Fruit fly (Drosophila melanogaster) whole organism, embryonic: ENCODE results near the gene Pop5.

Experiments used
- Abd-B ChIP-seq: fragments of 200-800 bp; sonication (Bioruptor generic); optimal IDR thresholded peaks from 2 replicates; lab custom pipeline; 2018; ENCODE audit warnings: missing biosample characterization, mild to moderate bottlenecking, missing genetic modification characterization, moderate library complexity
- CG10543 ChIP-seq: fragments of 200-800 bp; sonication (Bioruptor generic); optimal IDR thresholded peaks from 3 replicates; lab custom pipeline; 2017; ENCODE audit warnings: missing biosample characterization, mild to moderate bottlenecking, missing genetic modification characterization, moderate library complexity
- CG10979 ChIP-seq: fragments of 200-800 bp; sonication (Bioruptor generic); optimal IDR thresholded peaks from 2 replicates; lab custom pipeline; 2018; ENCODE audit warnings: missing biosample characterization, mild to moderate bottlenecking, missing genetic modification characterization, moderate library complexity
- CG11247 ChIP-seq: fragments of 200-800 bp; sonication (Bioruptor generic); IDR thresholded peaks from 2 replicates; pipeline ENCODE4 v1.3.6; 2022; ENCODE audit warnings: missing biosample characterization, missing genetic modification characterization
- CG11696 ChIP-seq: fragments of 200-800 bp; sonication (Bioruptor generic); IDR thresholded peaks from 2 replicates; pipeline ENCODE4 v1.3.6; 2022; ENCODE audit warnings: missing biosample characterization, missing genetic modification characterization
- CG13894 ChIP-seq: fragments of 200-800 bp; sonication (Bioruptor generic); optimal IDR thresholded peaks from 3 replicates; lab custom pipeline; 2018; ENCODE audit warnings: missing biosample characterization, mild to moderate bottlenecking, missing genetic modification characterization, moderate library complexity
- CG15479 ChIP-seq: fragments of 200-800 bp; sonication (Bioruptor generic); optimal IDR thresholded peaks from 3 replicates; lab custom pipeline; 2019; ENCODE audit warnings: missing biosample characterization, mild to moderate bottlenecking, missing genetic modification characterization, moderate library complexity
- CG15514 ChIP-seq: fragments of 200-800 bp; sonication (Bioruptor generic); optimal IDR thresholded peaks from 3 replicates; lab custom pipeline; 2017; ENCODE audit warnings: missing biosample characterization, missing genetic modification characterization, mild to moderate bottlenecking, moderate library complexity, missing genetic modification reagents
- CG15696 ChIP-seq: fragments of 200-800 bp; sonication (Bioruptor generic); optimal IDR thresholded peaks from 2 replicates; lab custom pipeline; 2019; ENCODE audit warnings: missing biosample characterization, mild to moderate bottlenecking, missing genetic modification characterization, moderate library complexity
- CG16813 ChIP-seq: fragments of 200-800 bp; sonication (Bioruptor generic); IDR thresholded peaks from 3 replicates; pipeline ENCODE4 v1.3.6; 2022; ENCODE audit warnings: missing biosample characterization, missing genetic modification characterization; ENCODE audit not compliant: partially characterized antibody
- CG2120 ChIP-seq: fragments of 200-800 bp; sonication (Bioruptor generic); optimal IDR thresholded peaks from 3 replicates; lab custom pipeline; 2016; ENCODE audit warnings: missing biosample characterization, missing genetic modification characterization
- CG3065 ChIP-seq: fragments of 200-800 bp; sonication (Bioruptor generic); optimal IDR thresholded peaks from 2 replicates; lab custom pipeline; 2016; ENCODE audit warnings: missing biosample characterization, missing genetic modification characterization
- CG4360 ChIP-seq: fragments of 200-800 bp; sonication (Bioruptor generic); IDR thresholded peaks from 2 replicates; pipeline ENCODE4 v1.3.6; 2022; ENCODE audit warnings: missing biosample characterization, missing genetic modification characterization
- CG6683 ChIP-seq: fragments of 200-800 bp; sonication (Bioruptor generic); optimal IDR thresholded peaks from 2 replicates; lab custom pipeline; 2017; ENCODE audit warnings: missing biosample characterization, mild to moderate bottlenecking, missing genetic modification characterization, missing genetic modification reagents
- CG6765 ChIP-seq: fragments of 200-800 bp; sonication (Bioruptor generic); optimal IDR thresholded peaks from 3 replicates; lab custom pipeline; 2017; ENCODE audit warnings: missing biosample characterization, mild to moderate bottlenecking, missing genetic modification characterization
- CG9876 ChIP-seq: fragments of 200-800 bp; sonication (Bioruptor generic); optimal IDR thresholded peaks from 2 replicates; lab custom pipeline; 2016; ENCODE audit warnings: missing biosample characterization, missing genetic modification characterization
- CG9932 ChIP-seq: fragments of 200-800 bp; sonication (Bioruptor generic); IDR thresholded peaks from 2 replicates; pipeline ENCODE4 v1.3.6; 2022; ENCODE audit warnings: missing biosample characterization, missing genetic modification characterization
- Dbx ChIP-seq: fragments of 200-800 bp; sonication (Bioruptor generic); IDR thresholded peaks from 3 replicates; pipeline ENCODE4 v1.3.6; 2022; ENCODE audit warnings: missing biosample characterization, missing genetic modification characterization
- Hand ChIP-seq: fragments of 200-800 bp; sonication (Bioruptor generic); optimal IDR thresholded peaks from 2 replicates; lab custom pipeline; 2017; ENCODE audit warnings: mild to moderate bottlenecking, missing biosample characterization, missing genetic modification reagents, missing genetic modification characterization
- Mad ChIP-seq: fragments of 200-800 bp; sonication (Bioruptor generic); optimal IDR thresholded peaks from 2 replicates; lab custom pipeline; 2016; ENCODE audit warnings: missing biosample characterization, missing genetic modification characterization
- NfI ChIP-seq: fragments of 200-800 bp; sonication (Bioruptor generic); optimal IDR thresholded peaks from 3 replicates; lab custom pipeline; 2018; ENCODE audit warnings: missing biosample characterization, mild to moderate bottlenecking, missing genetic modification characterization, moderate library complexity
- Scr ChIP-seq: fragments of 200-800 bp; sonication (Bioruptor generic); IDR thresholded peaks from 2 replicates; pipeline ENCODE4 v1.3.6; 2022; ENCODE audit warnings: missing biosample characterization, missing genetic modification characterization; ENCODE audit not compliant: partially characterized antibody
- amos ChIP-seq: fragments of 200-800 bp; sonication (Bioruptor generic); IDR thresholded peaks from 2 replicates; pipeline ENCODE4 v1.3.6; 2022; ENCODE audit warnings: missing biosample characterization, missing genetic modification characterization; ENCODE audit not compliant: partially characterized antibody
- aop ChIP-seq: fragments of 200-800 bp; sonication (Bioruptor generic); IDR thresholded peaks from 2 replicates; pipeline ENCODE4 v1.3.6; 2022; ENCODE audit warnings: missing biosample characterization, missing genetic modification characterization
- bbx ChIP-seq: fragments of 200-800 bp; sonication (Bioruptor generic); IDR thresholded peaks from 2 replicates; pipeline ENCODE4 v1.3.6; 2022; ENCODE audit warnings: missing biosample characterization, missing genetic modification characterization; ENCODE audit not compliant: partially characterized antibody
- dan ChIP-seq: fragments of 200-800 bp; sonication (Bioruptor generic); IDR thresholded peaks from 2 replicates; pipeline ENCODE4 v1.3.6; 2022; ENCODE audit warnings: missing biosample characterization, missing genetic modification characterization
- dmrt11E ChIP-seq: fragments of 200-800 bp; sonication (Bioruptor generic); optimal IDR thresholded peaks from 3 replicates; lab custom pipeline; 2018; ENCODE audit warnings: missing biosample characterization, mild to moderate bottlenecking, missing genetic modification characterization, moderate library complexity
- fd102C ChIP-seq: fragments of 200-800 bp; sonication (Bioruptor generic); optimal IDR thresholded peaks from 2 replicates; lab custom pipeline; 2018; ENCODE audit warnings: missing biosample characterization, mild to moderate bottlenecking, missing genetic modification characterization, moderate library complexity
- fru ChIP-seq: fragments of >200 bp; optimal IDR thresholded peaks from 2 replicates; lab custom pipeline; 2017
- ham ChIP-seq: fragments of 200-800 bp; sonication (Bioruptor generic); IDR thresholded peaks from 2 replicates; pipeline ENCODE4 v1.3.6; 2022; ENCODE audit warnings: missing biosample characterization, missing genetic modification characterization
- hb ChIP-seq: fragments of 200-800 bp; sonication (Bioruptor generic); IDR thresholded peaks from 3 replicates; pipeline ENCODE4 v1.3.6; 2022; ENCODE audit warnings: missing biosample characterization, missing genetic modification characterization; ENCODE audit not compliant: partially characterized antibody
- hbn ChIP-seq: fragments of 200-800 bp; sonication (Bioruptor generic); IDR thresholded peaks from 2 replicates; pipeline ENCODE4 v1.3.6; 2022; ENCODE audit warnings: missing biosample characterization, missing genetic modification characterization; ENCODE audit not compliant: partially characterized antibody
- ken ChIP-seq: fragments of 200-800 bp; sonication (Bioruptor generic); IDR thresholded peaks from 3 replicates; pipeline ENCODE4 v1.3.6; 2022; ENCODE audit warnings: missing biosample characterization, missing genetic modification characterization
- lov ChIP-seq, 2 experiments: fragments of 200-800 bp in 1 of 2; fragments of >200 bp in 1 of 2; sonication (Bioruptor generic) in 1 of 2; IDR thresholded peaks in 1 of 2; optimal IDR thresholded peaks in 1 of 2; 2 replicates in 1 of 2; 3 replicates in 1 of 2; pipeline versions ENCODE4 v1.3.6 to Lab custom; 2017 to 2022; ENCODE audit warnings: missing biosample characterization in 1 of 2, missing genetic modification characterization in 1 of 2
- nerfin-2 ChIP-seq: fragments of 200-800 bp; sonication (Bioruptor generic); IDR thresholded peaks from 2 replicates; pipeline ENCODE4 v1.3.6; 2022; ENCODE audit warnings: missing biosample characterization, missing genetic modification characterization; ENCODE audit not compliant: partially characterized antibody
- nmo ChIP-seq: fragments of 200-800 bp; sonication (Bioruptor generic); optimal IDR thresholded peaks from 2 replicates; lab custom pipeline; 2018; ENCODE audit warnings: missing biosample characterization, mild to moderate bottlenecking, missing genetic modification characterization, moderate library complexity
- nom ChIP-seq: fragments of 200-800 bp; sonication (Bioruptor generic); optimal IDR thresholded peaks from 2 replicates; lab custom pipeline; 2017; ENCODE audit warnings: missing biosample characterization, missing genetic modification characterization, mild to moderate bottlenecking, moderate library complexity, missing genetic modification reagents
- org-1 ChIP-seq: fragments of 200-800 bp; sonication (Bioruptor generic); optimal IDR thresholded peaks from 2 replicates; lab custom pipeline; 2017; ENCODE audit warnings: missing biosample characterization, missing genetic modification characterization
- peb ChIP-seq: fragments of 200-800 bp; sonication (Bioruptor generic); IDR thresholded peaks from 2 replicates; pipeline ENCODE4 v1.3.6; 2022; ENCODE audit warnings: missing biosample characterization, missing genetic modification characterization
- rib ChIP-seq: fragments of 200-800 bp; sonication (Bioruptor generic); IDR thresholded peaks from 2 replicates; pipeline ENCODE4 v1.3.6; 2022; ENCODE audit warnings: missing biosample characterization, missing genetic modification characterization
- ro ChIP-seq: fragments of 200-800 bp; sonication (Bioruptor generic); IDR thresholded peaks from 2 replicates; pipeline ENCODE4 v1.3.6; 2022; ENCODE audit warnings: missing biosample characterization, missing genetic modification characterization
- seq ChIP-seq: fragments of 200-800 bp; sonication (Bioruptor generic); IDR thresholded peaks from 2 replicates; pipeline ENCODE4 v1.3.6; 2022; ENCODE audit warnings: missing biosample characterization, missing genetic modification characterization
- slbo ChIP-seq: fragments of 200-800 bp; sonication (Bioruptor generic); IDR thresholded peaks from 2 replicates; pipeline ENCODE4 v1.3.6; 2022; ENCODE audit warnings: missing biosample characterization, missing genetic modification characterization
- so ChIP-seq: fragments of 200-800 bp; sonication (Bioruptor generic); IDR thresholded peaks from 3 replicates; pipeline ENCODE4 v1.3.6; 2022; ENCODE audit warnings: missing biosample characterization, missing genetic modification characterization
- sqz ChIP-seq: fragments of 200-800 bp; sonication (Bioruptor generic); optimal IDR thresholded peaks from 3 replicates; lab custom pipeline; 2018; ENCODE audit warnings: missing biosample characterization, mild to moderate bottlenecking, missing genetic modification characterization
- sr ChIP-seq: fragments of 200-800 bp; sonication (Bioruptor generic); IDR thresholded peaks from 3 replicates; pipeline ENCODE4 v1.3.6; 2022; ENCODE audit warnings: missing biosample characterization, missing genetic modification characterization
- trh ChIP-seq: fragments of 200-800 bp; sonication (Bioruptor generic); optimal IDR thresholded peaks from 2 replicates; lab custom pipeline; 2016; ENCODE audit warnings: missing biosample characterization, missing genetic modification characterization
- unpg ChIP-seq: fragments of 200-800 bp; sonication (Bioruptor generic); optimal IDR thresholded peaks from 3 replicates; lab custom pipeline; 2018; ENCODE audit warnings: missing biosample characterization, mild to moderate bottlenecking, missing genetic modification characterization, moderate library complexity
- wdn ChIP-seq: fragments of 200-800 bp; sonication (Bioruptor generic); IDR thresholded peaks from 2 replicates; pipeline ENCODE4 v1.3.6; 2022; ENCODE audit warnings: missing biosample characterization, missing genetic modification characterization
- zen2 ChIP-seq: fragments of 200-800 bp; sonication (Bioruptor generic); IDR thresholded peaks from 3 replicates; pipeline ENCODE4 v1.3.6; 2022; ENCODE audit warnings: missing biosample characterization, missing genetic modification characterization; ENCODE audit not compliant: partially characterized antibody

The Pop5 gene

dm6 chr3L:17008911-17009364, 35.9 kb downstream of the Pop5 start (continued):
- TF ChIP-seq trh (GFP tag; lab: Kevin White, UChicago) (no peak), CG11247 (GFP tag; lab: Robert Waterston, UW) (0 out of 2 replicates have a peak, but pooled peaks have one; percentile 31), CG6765 (GFP tag; lab: Kevin White, UChicago) (no peak), Mad (GFP tag; lab: Kevin White, UChicago) (no peak), ro (GFP tag; lab: Robert Waterston, UW) (no peak), CG10979 (tag; lab: Kevin White, UChicago) (no peak), wdn (no peak), bbx (GFP tag; lab: Robert Waterston, UW) (no peak), CG13894 (tag; lab: Kevin White, UChicago) (no peak), seq (GFP tag; lab: Robert Waterston, UW) (0 out of 2 replicates have a peak, but pooled peaks have one; percentile 14), nmo (GFP tag; lab: Kevin White, UChicago) (no peak), Scr (GFP tag; lab: Robert Waterston, UW) (no peak), dmrt11E (no peak), sqz (GFP tag; lab: Kevin White, UChicago) (no peak), CG4360 (GFP tag; lab: Robert Waterston, UW) (no peak), CG15696 (tag; lab: Kevin White, UChicago) (no peak), fd102C (GFP tag; lab: Kevin White, UChicago) (no peak), aop (no peak), slbo (GFP tag; lab: Robert Waterston, UW) (0 out of 2 replicates have a peak, but pooled peaks have one; percentile 15), CG9932 (GFP tag; lab: Robert Waterston, UW) (peak; percentile 37; the same call in 1 of the 2 replicates), lov (optimal IDR thresholded peaks at IDR 0.05; lab: Kevin White, UChicago) (no peak), lov (GFP tag; IDR thresholded peaks at IDR 0.05; lab: Robert Waterston, UW) (no peak), CG6683 (no peak), amos (GFP tag; lab: Robert Waterston, UW) (no peak), org-1 (GFP tag; lab: Kevin White, UChicago) (no peak), Dbx (GFP tag; lab: Robert Waterston, UW) (0 out of 3 replicates have a peak, but pooled peaks have one; percentile 19), Hand (GFP tag; lab: Kevin White, UChicago) (no peak), CG15514 (GFP tag; lab: Kevin White, UChicago) (no peak), zen2 (GFP tag; lab: Robert Waterston, UW) (no peak), so (GFP tag; lab: Robert Waterston, UW) (no peak), dan (no peak), unpg (no peak), NfI (no peak), rib (GFP tag; lab: Robert Waterston, UW) (peak; percentile 34; the same call in 1 of the 2 replicates), fru (lab: Kevin White, UChicago) (no peak), CG15479 (no peak), CG11696 (GFP tag; lab: Robert Waterston, UW) (peak; percentile 74), CG3065 (GFP tag; lab: Kevin White, UChicago) (no peak), CG2120 (GFP tag; lab: Kevin White, UChicago) (no peak), nerfin-2 (GFP tag; lab: Robert Waterston, UW) (no peak), sr (no peak), CG10543 (peak; percentile 25), ken (GFP tag; lab: Robert Waterston, UW) (no peak), ham (GFP tag; lab: Robert Waterston, UW) (no peak), hbn (GFP tag; lab: Robert Waterston, UW) (no peak), hb (no peak), CG16813 (GFP tag; lab: Robert Waterston, UW) (no peak), peb (GFP tag; lab: Robert Waterston, UW) (no peak), nom (GFP tag; lab: Kevin White, UChicago) (no peak), Abd-B (GFP tag; lab: Kevin White, UChicago) (no peak), CG9876 (no peak)
